Worm (Caenorhabditis elegans): ENCODE measurements around the gene str-18.

ce11 chrV:15699799-15700198, 42.0 kb downstream of the str-18 start, which contains the start of gene nhr-199:
- TF ChIP-seq W03F9.2 (tag; optimal IDR thresholded peaks at IDR 0.05) = no peak
- no peak for TF ChIP-seq dao-5 (tag; optimal IDR thresholded peaks at IDR 0.05)
